Worm (Caenorhabditis elegans): ENCODE data around the gene coh-4.

DNA sequence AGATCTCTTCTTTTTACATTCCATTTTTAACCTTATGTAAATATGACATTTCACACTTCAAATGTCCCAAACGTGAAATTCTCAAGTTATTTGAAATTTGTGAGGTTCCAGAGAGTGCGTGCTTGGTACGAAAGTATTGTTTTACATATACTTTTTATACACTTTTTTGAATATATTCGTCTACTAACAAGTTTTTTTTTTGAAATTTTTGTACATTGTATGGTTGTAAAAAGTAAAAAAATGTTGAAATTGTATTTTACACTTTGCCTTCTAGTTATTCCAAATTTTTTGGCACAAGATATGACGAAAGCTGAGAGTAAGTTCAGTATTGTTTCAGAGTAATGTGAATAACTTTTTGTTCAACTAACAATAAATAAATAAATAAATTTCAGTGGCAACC, 40.7 kb downstream of the coh-4 start, which contains the start of gene lgc-1:
- TF ChIP-seq nhr-28 (tag; optimal IDR thresholded peaks at IDR 0.05), result no peak
- no peak for TF ChIP-seq ama-1 (optimal IDR thresholded peaks at IDR 0.05)
- no peak for TF ChIP-seq unc-39 (tag; optimal IDR thresholded peaks at IDR 0.05)
- TF ChIP-seq skn-1 (tag; optimal IDR thresholded peaks at IDR 0.05), result no peak
- no peak for TF ChIP-seq elt-3 (tag; optimal IDR thresholded peaks at IDR 0.05)
- no peak for TF ChIP-seq R02D3.7 (tag; optimal IDR thresholded peaks at IDR 0.05)
- TF ChIP-seq nhr-25 (tag; optimal IDR thresholded peaks at IDR 0.05), result no peak
- TF ChIP-seq lin-39 (tag; optimal IDR thresholded peaks at IDR 0.05), result no peak
- TF ChIP-seq pqm-1 (tag; optimal IDR thresholded peaks at IDR 0.05), result no peak
- TF ChIP-seq ztf-11 (tag; optimal IDR thresholded peaks at IDR 0.05), result no peak
- TF ChIP-seq pha-4 (tag; optimal IDR thresholded peaks at IDR 0.05), result no peak
- no peak for TF ChIP-seq nhr-67 (tag; optimal IDR thresholded peaks at IDR 0.05)
- TF ChIP-seq ztf-4 (tag; optimal IDR thresholded peaks at IDR 0.05), result no peak
